Fruit fly (Drosophila melanogaster) whole organism, pupa: Measurements from ENCODE around the gene CG33777.
A peak's percentile ranks its signal among the peaks of the same experiment; 100 is the strongest.

Source experiments
- CG10348 ChIP-seq: fragments of 200-800 bp; sonication (Bioruptor generic); IDR thresholded peaks from 2 replicates; pipeline ENCODE4 v1.3.6; 2022; ENCODE audit warnings: missing biosample characterization, missing genetic modification characterization
- CG12605 ChIP-seq: fragments of 200-800 bp; sonication (Bioruptor generic); IDR thresholded peaks from 2 replicates; pipeline ENCODE4 v1.3.6; 2022; ENCODE audit warnings: missing biosample characterization, missing genetic modification characterization
- CG13204 ChIP-seq: fragments of 200-800 bp; sonication (Bioruptor generic); optimal IDR thresholded peaks from 2 replicates; lab custom pipeline; 2018; ENCODE audit warnings: missing biosample characterization, mild to moderate bottlenecking, missing genetic modification characterization, moderate library complexity
- CG14655 ChIP-seq: fragments of 200-800 bp; sonication (Bioruptor generic); optimal IDR thresholded peaks from 3 replicates; lab custom pipeline; 2017; ENCODE audit warnings: mild to moderate bottlenecking, missing biosample characterization, missing genetic modification reagents, missing genetic modification characterization
- CG15710 ChIP-seq: fragments of 200-800 bp; sonication (Bioruptor generic); optimal IDR thresholded peaks from 2 replicates; lab custom pipeline; 2018; ENCODE audit warnings: missing biosample characterization, mild to moderate bottlenecking, missing genetic modification characterization, moderate library complexity
- CG17806 ChIP-seq: fragments of 200-800 bp; sonication (Bioruptor generic); optimal IDR thresholded peaks from 2 replicates; lab custom pipeline; 2018; ENCODE audit warnings: missing biosample characterization, mild to moderate bottlenecking, missing genetic modification characterization, moderate library complexity
- CG32121 ChIP-seq: fragments of 200-800 bp; sonication (Bioruptor generic); IDR thresholded peaks from 2 replicates; pipeline ENCODE4 v1.3.6; 2022; ENCODE audit warnings: missing biosample characterization, missing genetic modification characterization
- CG34367 ChIP-seq: fragments of 200-800 bp; sonication (Bioruptor generic); optimal IDR thresholded peaks from 2 replicates; lab custom pipeline; 2018; ENCODE audit warnings: missing biosample characterization, mild to moderate bottlenecking, missing genetic modification characterization
- CG4496 ChIP-seq: fragments of 200-800 bp; sonication (Bioruptor generic); IDR thresholded peaks from 3 replicates; pipeline ENCODE4 v1.3.6; 2022; ENCODE audit warnings: missing biosample characterization, missing genetic modification characterization
- CG8159 ChIP-seq: fragments of 200-800 bp; sonication (Bioruptor generic); optimal IDR thresholded peaks from 3 replicates; lab custom pipeline; 2018; ENCODE audit warnings: missing biosample characterization, mild to moderate bottlenecking, missing genetic modification characterization, moderate library complexity
- CG8301 ChIP-seq: fragments of 200-800 bp; sonication (Bioruptor generic); optimal IDR thresholded peaks from 2 replicates; lab custom pipeline; 2018; ENCODE audit warnings: missing biosample characterization, mild to moderate bottlenecking, missing genetic modification characterization
- CG9948 ChIP-seq: fragments of 200-800 bp; sonication (Bioruptor generic); optimal IDR thresholded peaks from 2 replicates; lab custom pipeline; 2018; ENCODE audit warnings: missing biosample characterization, mild to moderate bottlenecking, missing genetic modification characterization, moderate library complexity
- D1 ChIP-seq: fragments of 200-800 bp; sonication (Bioruptor generic); optimal IDR thresholded peaks from 2 replicates; lab custom pipeline; 2018; ENCODE audit warnings: missing biosample characterization, mild to moderate bottlenecking, missing genetic modification characterization, moderate library complexity
- EcR ChIP-seq: fragments of 200-800 bp; sonication (Bioruptor generic); optimal IDR thresholded peaks from 3 replicates; lab custom pipeline; 2019; ENCODE audit warnings: missing biosample characterization, missing genetic modification characterization, mild to moderate bottlenecking, moderate library complexity, missing genetic modification reagents
- Ets98B ChIP-seq: fragments of 200-800 bp; sonication (Bioruptor generic); IDR thresholded peaks from 2 replicates; pipeline ENCODE4 v1.3.6; 2022; ENCODE audit warnings: missing biosample characterization, missing genetic modification characterization
- Pif1A ChIP-seq: fragments of 200-800 bp; sonication (Bioruptor generic); optimal IDR thresholded peaks from 3 replicates; lab custom pipeline; 2016; ENCODE audit warnings: missing biosample characterization, missing genetic modification characterization
- Pif1B ChIP-seq: fragments of 200-800 bp; sonication (Bioruptor generic); optimal IDR thresholded peaks from 3 replicates; lab custom pipeline; 2016; ENCODE audit warnings: missing biosample characterization, missing genetic modification characterization
- Snoo ChIP-seq: fragments of 200-800 bp; sonication (Bioruptor generic); optimal IDR thresholded peaks from 3 replicates; lab custom pipeline; 2017; ENCODE audit warnings: missing biosample characterization, mild to moderate bottlenecking, missing genetic modification characterization, inconsistent platforms
- fd96Ca ChIP-seq: fragments of 200-800 bp; sonication (Bioruptor generic); IDR thresholded peaks from 3 replicates; pipeline ENCODE4 v1.3.6; 2022; ENCODE audit warnings: missing biosample characterization, missing genetic modification characterization
- gl ChIP-seq: fragments of 200-800 bp; sonication (Bioruptor generic); optimal IDR thresholded peaks from 2 replicates; lab custom pipeline; 2018; ENCODE audit warnings: missing biosample characterization, mild to moderate bottlenecking, missing genetic modification characterization
- rn ChIP-seq: fragments of 200-800 bp; sonication (Bioruptor generic); IDR thresholded peaks from 2 replicates; pipeline ENCODE4 v1.3.6; 2022; ENCODE audit warnings: missing biosample characterization, missing genetic modification characterization

CG33777 gene

DNA sequence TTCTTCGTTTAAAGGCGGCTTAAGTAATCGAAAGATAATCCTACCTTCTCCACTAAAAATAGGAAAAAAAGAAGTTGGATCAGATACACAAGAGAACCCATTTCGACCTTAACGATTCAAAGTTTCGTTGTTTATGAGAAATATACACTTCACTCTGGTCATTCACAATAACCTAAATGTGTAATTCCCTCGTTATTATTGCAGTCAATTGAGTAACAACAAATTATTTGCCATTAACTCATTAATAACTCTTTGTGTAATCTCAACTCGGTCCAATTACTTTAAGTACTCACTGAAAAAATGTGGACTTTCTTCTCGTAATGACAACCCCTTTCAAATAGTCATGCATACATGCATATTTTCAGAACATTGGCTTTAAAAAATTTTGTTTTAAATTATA lies at the start of gene CG33777:
Gene CG33777 (minus strand): TSS at position 101 of the 400 bp plus-strand sequence.
- TF ChIP-seq CG13204 (GFP tag; lab: Kevin White, UChicago) (no peak), rn (GFP tag; lab: Robert Waterston, UW) (no peak), CG8301 (tag; lab: Kevin White, UChicago) (no peak), CG4496 (GFP tag; lab: Robert Waterston, UW) (no peak), Snoo (tag; lab: Kevin White, UChicago) (no peak), gl (tag; lab: Kevin White, UChicago) (no peak), CG17806 (tag; lab: Kevin White, UChicago) (no peak), CG12605 (GFP tag; lab: Robert Waterston, UW) (no peak), CG9948 (tag; lab: Kevin White, UChicago) (no peak), CG14655 (GFP tag; lab: Kevin White, UChicago) (no peak), Pif1B (GFP tag; lab: Kevin White, UChicago) (no peak), Pif1A (no peak), CG15710 (tag; lab: Kevin White, UChicago) (no peak), CG10348 (GFP tag; lab: Robert Waterston, UW) (no peak), Ets98B (GFP tag; lab: Robert Waterston, UW) (no peak), D1 (tag; lab: Kevin White, UChicago) (no peak), CG8159 (tag; lab: Kevin White, UChicago) (no peak)

DNA sequence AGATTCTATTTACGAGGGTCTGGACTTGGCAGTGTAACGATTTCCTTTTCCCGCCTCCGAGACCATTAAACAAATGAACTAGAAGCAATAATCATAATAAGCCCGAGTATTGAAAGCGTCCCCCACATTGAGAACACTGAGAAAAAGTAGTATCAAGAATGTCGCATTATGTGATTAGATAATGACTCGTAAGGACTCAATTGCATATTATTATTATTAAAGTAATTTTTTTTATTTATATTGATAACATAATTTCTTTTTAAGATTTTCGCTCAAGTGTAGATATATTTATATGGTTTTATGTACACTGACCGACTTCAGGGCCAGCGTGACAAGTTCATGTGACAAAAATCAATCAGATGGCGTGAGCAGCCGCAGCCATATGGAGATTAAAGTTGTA lies 48.4 kb upstream of the CG33777 start:
- TF ChIP-seq CG8159 (tag; lab: Kevin White, UChicago) = peak; percentile 58
- TF ChIP-seq CG10348 (GFP tag; lab: Robert Waterston, UW) = no peak
- TF ChIP-seq CG15710 (tag; lab: Kevin White, UChicago) = peak; percentile 56
- TF ChIP-seq CG4496 (GFP tag; lab: Robert Waterston, UW) = no peak
- TF ChIP-seq CG34367 = peak; percentile 22
- no peak for TF ChIP-seq Snoo (tag; lab: Kevin White, UChicago)
- peak; percentile 22 for TF ChIP-seq CG14655 (GFP tag; lab: Kevin White, UChicago)
- TF ChIP-seq Pif1A = no peak
- 0 out of 2 replicates have a peak, but pooled peaks have one; percentile 38 for TF ChIP-seq CG12605 (GFP tag; lab: Robert Waterston, UW)
- TF ChIP-seq CG8301 (tag; lab: Kevin White, UChicago) = no peak
- no peak for TF ChIP-seq fd96Ca (GFP tag; lab: Robert Waterston, UW)
- peak; percentile 83 for TF ChIP-seq EcR (GFP tag; lab: Kevin White, UChicago)
- no peak for TF ChIP-seq CG32121 (GFP tag; lab: Robert Waterston, UW)

DNA sequence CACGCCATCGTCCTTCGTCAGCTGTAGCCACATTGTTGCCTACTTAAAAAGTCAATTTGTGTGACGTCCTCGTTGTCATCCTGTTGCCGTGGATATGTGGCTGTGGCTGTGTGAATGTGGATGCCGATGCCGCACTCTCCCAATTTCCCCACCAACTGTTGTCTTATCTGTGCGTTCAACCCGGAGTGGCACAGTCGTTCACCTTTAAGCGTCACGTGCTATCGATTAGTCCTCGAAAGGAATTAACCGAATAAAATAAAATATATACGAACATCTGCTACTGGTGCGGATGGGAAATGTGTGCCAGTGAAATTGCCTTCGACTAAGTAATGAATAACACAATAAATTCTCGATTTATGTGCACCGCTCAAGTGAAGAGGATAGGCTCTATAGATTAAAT lies 47.3 kb upstream of the CG33777 start:
- TF ChIP-seq EcR (GFP tag; lab: Kevin White, UChicago) (peak; percentile 52), Pif1A (no peak)
- TF ChIP-seq, all 21 proteins: peak for 1

DNA sequence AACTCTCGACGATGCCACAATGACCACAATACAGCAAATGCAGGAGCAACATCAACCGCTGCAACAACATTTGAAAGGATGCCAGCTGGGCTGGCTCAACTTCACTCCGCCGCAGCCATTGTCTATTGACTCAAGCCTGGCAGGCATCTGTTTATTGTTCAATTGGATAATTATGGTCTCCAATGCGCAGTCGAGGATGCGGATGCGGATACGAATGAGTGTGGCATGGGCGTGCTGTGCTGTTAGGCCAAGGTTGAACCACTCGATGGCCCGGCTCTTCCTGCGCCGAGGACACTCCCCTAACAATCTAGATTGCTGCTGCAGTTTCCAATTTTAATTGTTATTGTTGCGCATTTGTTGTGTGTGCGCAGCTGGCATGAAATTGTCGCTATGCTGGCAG lies 44.7 kb upstream of the CG33777 start:
- TF ChIP-seq CG13204 (GFP tag; lab: Kevin White, UChicago) = no peak
- no peak for TF ChIP-seq Ets98B (GFP tag; lab: Robert Waterston, UW)
- TF ChIP-seq Pif1A = no peak
- TF ChIP-seq CG4496 (GFP tag; lab: Robert Waterston, UW) = no peak
- TF ChIP-seq rn (GFP tag; lab: Robert Waterston, UW) = no peak
- TF ChIP-seq CG34367 = no peak

DNA sequence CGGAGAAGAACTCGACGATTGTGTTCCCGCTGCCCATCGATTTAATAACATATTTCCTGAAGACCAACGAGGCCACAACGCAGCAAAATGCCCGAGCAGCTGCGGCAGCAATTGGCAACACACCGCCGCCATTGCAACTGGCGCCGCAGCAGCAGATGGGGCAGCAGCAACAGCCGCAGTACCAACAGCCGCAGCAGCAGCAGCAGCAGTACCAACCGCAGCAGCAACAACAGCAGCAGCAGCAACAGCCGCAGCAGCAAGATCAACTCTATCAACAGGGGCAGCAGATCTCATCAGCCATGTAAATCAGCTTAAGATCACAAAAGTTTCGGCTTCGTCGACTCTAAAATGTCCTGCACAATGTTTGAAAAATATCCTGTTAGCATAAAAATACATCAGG lies 35.0 kb upstream of the CG33777 start:
- TF ChIP-seq Pif1B (GFP tag; lab: Kevin White, UChicago) = no peak
- TF ChIP-seq Snoo (tag; lab: Kevin White, UChicago) = no peak
- no peak for TF ChIP-seq CG15710 (tag; lab: Kevin White, UChicago)
- TF ChIP-seq CG12605 (GFP tag; lab: Robert Waterston, UW) = no peak
- TF ChIP-seq gl (tag; lab: Kevin White, UChicago) = no peak
- TF ChIP-seq CG14655 (GFP tag; lab: Kevin White, UChicago) = no peak
- no peak for TF ChIP-seq D1 (tag; lab: Kevin White, UChicago)
- no peak for TF ChIP-seq rn (GFP tag; lab: Robert Waterston, UW)
- no peak for TF ChIP-seq CG34367
- TF ChIP-seq CG4496 (GFP tag; lab: Robert Waterston, UW) = no peak
- no peak for TF ChIP-seq CG13204 (GFP tag; lab: Kevin White, UChicago)

DNA sequence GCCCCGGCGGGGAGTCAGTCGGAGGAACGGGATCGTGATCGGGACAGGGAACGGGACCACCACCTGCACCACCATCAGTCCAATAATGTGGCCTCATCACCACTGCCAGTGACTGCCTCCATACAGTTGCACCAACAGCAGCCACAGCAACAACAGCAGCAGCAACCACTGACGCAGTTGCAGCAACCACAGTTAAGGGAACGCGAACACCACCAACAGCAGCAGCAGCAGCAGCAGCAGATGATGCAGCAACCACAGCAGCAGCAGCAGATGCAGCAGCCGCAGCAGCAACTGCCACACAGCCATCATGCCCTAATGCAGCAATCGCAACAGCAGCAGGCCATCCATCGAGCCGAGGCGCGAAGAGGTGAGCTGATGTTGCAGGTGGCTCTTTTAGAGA lies 20.4 kb upstream of the CG33777 start:
- TF ChIP-seq Ets98B (GFP tag; lab: Robert Waterston, UW) (no peak), gl (tag; lab: Kevin White, UChicago) (no peak), Pif1A (no peak), Snoo (tag; lab: Kevin White, UChicago) (no peak), rn (GFP tag; lab: Robert Waterston, UW) (no peak), Pif1B (GFP tag; lab: Kevin White, UChicago) (no peak), D1 (tag; lab: Kevin White, UChicago) (no peak), CG10348 (GFP tag; lab: Robert Waterston, UW) (no peak)

DNA sequence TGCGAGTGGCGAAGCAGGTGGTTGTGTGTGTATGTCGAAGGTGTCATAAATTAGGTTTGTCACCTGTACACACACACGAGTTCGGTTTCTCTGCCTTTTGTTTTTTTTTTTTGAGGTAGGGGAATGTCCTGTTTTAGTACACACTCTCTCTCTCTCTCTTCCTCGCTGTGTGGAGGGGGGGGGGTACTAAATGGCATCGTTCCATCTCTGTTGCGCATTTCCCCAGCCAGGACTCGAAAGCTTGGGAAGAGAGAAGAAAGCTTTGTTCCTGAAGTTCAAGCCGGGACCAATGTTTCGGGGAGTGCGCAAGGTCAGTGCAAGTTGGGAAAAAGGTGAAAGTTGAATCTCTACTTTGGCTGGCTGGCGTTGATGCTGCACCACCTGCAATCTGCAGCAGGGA lies 19.4 kb upstream of the CG33777 start:
- TF ChIP-seq Ets98B (GFP tag; lab: Robert Waterston, UW) = no peak
- TF ChIP-seq CG34367 = no peak
- TF ChIP-seq CG8159 (tag; lab: Kevin White, UChicago) = no peak
- no peak for TF ChIP-seq CG9948 (tag; lab: Kevin White, UChicago)
- TF ChIP-seq EcR (GFP tag; lab: Kevin White, UChicago) = no peak
- no peak for TF ChIP-seq rn (GFP tag; lab: Robert Waterston, UW)
- no peak for TF ChIP-seq CG17806 (tag; lab: Kevin White, UChicago)
- no peak for TF ChIP-seq CG15710 (tag; lab: Kevin White, UChicago)
- TF ChIP-seq CG14655 (GFP tag; lab: Kevin White, UChicago) = no peak
- TF ChIP-seq D1 (tag; lab: Kevin White, UChicago) = no peak
- TF ChIP-seq Snoo (tag; lab: Kevin White, UChicago) = no peak
- TF ChIP-seq Pif1A = no peak
- TF ChIP-seq gl (tag; lab: Kevin White, UChicago) = no peak
- no peak for TF ChIP-seq CG32121 (GFP tag; lab: Robert Waterston, UW)
